Worm (Caenorhabditis elegans) whole organism, young adult: ENCODE measurements around the gene C35A5.5.

ENCODE experiments used
- B0261.1 ChIP-seq: sonication (generic microtip); optimal IDR thresholded peaks from 2 replicates; lab custom pipeline; 2016; ENCODE audit warnings: mild to moderate bottlenecking, missing genetic modification characterization, moderate library complexity, missing compliant biosample characterization
- B0336.3 ChIP-seq: fragments of 200-800 bp; sonication (Bioruptor generic); IDR thresholded peaks from 2 replicates; pipeline ENCODE4 v1.3.6; 2022; ENCODE audit warnings: missing genetic modification characterization, missing compliant biosample characterization
- C06A6.2 ChIP-seq: fragments of 200-800 bp; sonication (Bioruptor generic); conservative IDR thresholded peaks from 2 replicates; pipeline ENCODE4 v1.3.6; 2022; ENCODE audit warnings: missing genetic modification characterization, missing compliant biosample characterization
- F39B2.1 ChIP-seq: fragments of 200-800 bp; sonication (Bioruptor generic); IDR thresholded peaks from 2 replicates; pipeline ENCODE4 v1.3.6; 2022; ENCODE audit warnings: missing genetic modification reagents, missing genetic modification characterization, missing compliant biosample characterization
- F52B5.7 ChIP-seq: sonication (generic microtip); optimal IDR thresholded peaks from 2 replicates; lab custom pipeline; 2016; ENCODE audit warnings: mild to moderate bottlenecking, missing genetic modification characterization, missing compliant biosample characterization
- F55B11.4 ChIP-seq: sonication (generic microtip); optimal IDR thresholded peaks from 2 replicates; lab custom pipeline; 2016; ENCODE audit warnings: missing compliant biosample characterization, missing genetic modification characterization, borderline replicate concordance; ENCODE audit not compliant: insufficient read depth
- F57A8.1 ChIP-seq: fragments of 200-800 bp; sonication (Bioruptor generic); optimal IDR thresholded peaks from 2 replicates; lab custom pipeline; 2018; ENCODE audit warnings: mild to moderate bottlenecking, missing genetic modification characterization, moderate library complexity, missing compliant biosample characterization
- F57C9.4 ChIP-seq: sonication (generic microtip); optimal IDR thresholded peaks from 2 replicates; lab custom pipeline; 2017; ENCODE audit warnings: mild to moderate bottlenecking, missing genetic modification characterization, missing compliant biosample characterization
- K11D2.4 ChIP-seq: fragments of 200-800 bp; sonication (Bioruptor generic); IDR thresholded peaks from 2 replicates; pipeline ENCODE4 v1.3.6; 2022; ENCODE audit warnings: missing genetic modification reagents, missing genetic modification characterization, missing compliant biosample characterization
- Y53F4B.3 ChIP-seq: fragments of 200-800 bp; sonication (Bioruptor generic); IDR thresholded peaks from 2 replicates; pipeline ENCODE4 v1.3.6; 2022; ENCODE audit warnings: missing genetic modification reagents, missing genetic modification characterization, missing compliant biosample characterization
- Y53G8AR.9 ChIP-seq: fragments of 200-800 bp; sonication (Bioruptor generic); conservative IDR thresholded peaks from 2 replicates; pipeline ENCODE4 v1.3.6; 2022; ENCODE audit warnings: missing genetic modification reagents, missing genetic modification characterization, missing compliant biosample characterization
- Y95B8A.8 ChIP-seq: fragments of 200-800 bp; sonication (Bioruptor generic); IDR thresholded peaks from 2 replicates; pipeline ENCODE4 v1.3.6; 2022; ENCODE audit warnings: missing genetic modification reagents, missing genetic modification characterization, missing compliant biosample characterization
- ZK185.1 ChIP-seq: sonication (generic microtip); optimal IDR thresholded peaks from 2 replicates; lab custom pipeline; 2016; ENCODE audit warnings: mild to moderate bottlenecking, missing genetic modification characterization, missing compliant biosample characterization; ENCODE audit not compliant: poor library complexity, severe bottlenecking
- atf-7 ChIP-seq: sonication (generic microtip); optimal IDR thresholded peaks from 2 replicates; lab custom pipeline; 2017; ENCODE audit warnings: mild to moderate bottlenecking, missing genetic modification characterization, missing compliant biosample characterization
- attf-6 ChIP-seq: fragments of 200-800 bp; sonication (Bioruptor generic); IDR thresholded peaks from 2 replicates; pipeline ENCODE4 v1.3.6; 2022; ENCODE audit warnings: missing genetic modification reagents, missing genetic modification characterization, missing compliant biosample characterization
- bed-1 ChIP-seq: fragments of 200-800 bp; sonication (Bioruptor generic); IDR thresholded peaks from 2 replicates; pipeline ENCODE4 v1.3.6; 2022; ENCODE audit warnings: missing genetic modification reagents, missing genetic modification characterization, missing compliant biosample characterization
- cebp-1 ChIP-seq, 2 experiments: fragments of 200-800 bp in 1 of 2; sonication (Bioruptor generic) in 1 of 2; sonication (generic microtip) in 1 of 2; IDR thresholded peaks in 1 of 2; optimal IDR thresholded peaks in 1 of 2; 2 replicates each; pipeline versions ENCODE4 v1.3.6 to Lab custom; 2017 to 2022; ENCODE audit warnings: missing compliant biosample characterization in 2 of 2, missing genetic modification characterization in 2 of 2, mild to moderate bottlenecking in 1 of 2, missing genetic modification reagents in 1 of 2, moderate library complexity in 1 of 2
- ceh-79 ChIP-seq: sonication (generic microtip); optimal IDR thresholded peaks from 2 replicates; lab custom pipeline; 2017; ENCODE audit warnings: mild to moderate bottlenecking, missing genetic modification characterization, missing compliant biosample characterization
- ceh-91 ChIP-seq: fragments of 200-800 bp; sonication (Bioruptor generic); IDR thresholded peaks from 2 replicates; pipeline ENCODE4 v1.3.6; 2022; ENCODE audit warnings: missing genetic modification reagents, missing genetic modification characterization, missing compliant biosample characterization
- dpl-1 ChIP-seq: fragments of 150-350 bp; optimal IDR thresholded peaks from 2 replicates; lab custom pipeline; 2014; ENCODE audit warnings: missing biosample characterization, missing genetic modification reagents, missing genetic modification characterization
- egl-44 ChIP-seq: fragments of 200-800 bp; sonication (Bioruptor generic); IDR thresholded peaks from 2 replicates; pipeline ENCODE4 v1.3.6; 2022; ENCODE audit warnings: missing genetic modification reagents, missing genetic modification characterization, missing compliant biosample characterization
- ekl-4 ChIP-seq: fragments of 200-800 bp; sonication (Bioruptor generic); IDR thresholded peaks from 2 replicates; pipeline ENCODE4 v1.3.6; 2022; ENCODE audit warnings: missing genetic modification reagents, missing genetic modification characterization, missing compliant biosample characterization
- ets-4 ChIP-seq: fragments of 200-800 bp; sonication (Bioruptor generic); optimal IDR thresholded peaks from 2 replicates; lab custom pipeline; 2018; ENCODE audit warnings: mild to moderate bottlenecking, missing genetic modification characterization, missing compliant biosample characterization
- fkh-3 ChIP-seq: sonication (generic microtip); optimal IDR thresholded peaks from 2 replicates; lab custom pipeline; 2016; ENCODE audit warnings: mild to moderate bottlenecking, missing genetic modification characterization, missing compliant biosample characterization
- hmg-20 ChIP-seq: fragments of 200-800 bp; sonication (Bioruptor generic); IDR thresholded peaks from 2 replicates; pipeline ENCODE4 v1.3.6; 2022; ENCODE audit warnings: missing genetic modification reagents, missing genetic modification characterization, missing compliant biosample characterization
- lsl-1 ChIP-seq: fragments of 200-800 bp; sonication (Bioruptor generic); optimal IDR thresholded peaks from 2 replicates; lab custom pipeline; 2018; ENCODE audit warnings: mild to moderate bottlenecking, missing genetic modification characterization, moderate library complexity, missing compliant biosample characterization
- mcd-1 ChIP-seq: fragments of 200-800 bp; sonication (Bioruptor generic); IDR thresholded peaks from 2 replicates; pipeline ENCODE4 v1.3.6; 2022; ENCODE audit warnings: missing genetic modification reagents, missing genetic modification characterization, missing compliant biosample characterization
- mes-4 ChIP-seq: sonication (generic microtip); optimal IDR thresholded peaks from 2 replicates; lab custom pipeline; 2016; ENCODE audit warnings: missing genotype, missing genetic modification characterization, missing compliant biosample characterization
- nfyb-1 ChIP-seq: fragments of 200-800 bp; sonication (Bioruptor generic); IDR thresholded peaks from 2 replicates; pipeline ENCODE4 v1.3.6; 2022; ENCODE audit warnings: missing genetic modification reagents, missing genetic modification characterization, missing compliant biosample characterization
- rcor-1 ChIP-seq: fragments of 200-800 bp; sonication (Bioruptor generic); IDR thresholded peaks from 2 replicates; pipeline ENCODE4 v1.3.6; 2022; ENCODE audit warnings: missing genetic modification reagents, missing genetic modification characterization, missing compliant biosample characterization
- snpc-1.3 ChIP-seq: sonication (generic microtip); optimal IDR thresholded peaks from 2 replicates; lab custom pipeline; 2017; ENCODE audit warnings: missing genetic modification characterization, mild to moderate bottlenecking, missing compliant biosample characterization, antibody characterized with exemption, moderate library complexity, missing genotype, missing genetic modification reagents; ENCODE audit not compliant: insufficient read depth
- snpc-3.4 ChIP-seq: sonication (generic microtip); optimal IDR thresholded peaks from 2 replicates; lab custom pipeline; 2017; ENCODE audit warnings: missing genetic modification characterization, mild to moderate bottlenecking, missing compliant biosample characterization, antibody characterized with exemption, moderate library complexity, missing genotype, missing genetic modification reagents
- somi-1 ChIP-seq: fragments of 200-800 bp; sonication (Bioruptor generic); optimal IDR thresholded peaks from 2 replicates; lab custom pipeline; 2018; ENCODE audit warnings: mild to moderate bottlenecking, missing genetic modification characterization, missing compliant biosample characterization
- sptf-2 ChIP-seq: fragments of 200-800 bp; sonication (Bioruptor generic); optimal IDR thresholded peaks from 2 replicates; lab custom pipeline; 2018; ENCODE audit warnings: mild to moderate bottlenecking, missing genetic modification characterization, missing compliant biosample characterization
- zfh-2 ChIP-seq: fragments of 200-800 bp; sonication (Bioruptor generic); conservative IDR thresholded peaks from 2 replicates; pipeline ENCODE4 v1.3.6; 2022; ENCODE audit warnings: missing genetic modification reagents, missing genetic modification characterization, missing compliant biosample characterization
- zim-3 ChIP-seq: sonication (generic microtip); optimal IDR thresholded peaks from 2 replicates; lab custom pipeline; 2017; ENCODE audit warnings: mild to moderate bottlenecking, missing genetic modification characterization, moderate library complexity, missing compliant biosample characterization
- ztf-3 ChIP-seq: fragments of 200-800 bp; sonication (Bioruptor generic); optimal IDR thresholded peaks from 2 replicates; lab custom pipeline; 2018; ENCODE audit warnings: mild to moderate bottlenecking, missing genetic modification characterization, missing compliant biosample characterization
- ztf-6 ChIP-seq: fragments of 200-800 bp; sonication (Bioruptor generic); IDR thresholded peaks from 2 replicates; pipeline ENCODE4 v1.3.6; 2022; ENCODE audit warnings: missing genetic modification reagents, missing genetic modification characterization, missing compliant biosample characterization

Gene C35A5.5

ce11 chrV:10546749-10547148 is 41.1 kb downstream of the C35A5.5 start, which contains the start of gene F25D1.5:
TSS of gene F25D1.5 (minus strand) at chrV:10546783.
- TF ChIP-seq zfh-2 (GFP tag; lab: Robert Waterston, UW), result no peak
- no peak for TF ChIP-seq zim-3 (tag; lab: Kevin White, UChicago)
- TF ChIP-seq C06A6.2 (GFP tag; lab: Robert Waterston, UW), result no peak
- no peak for TF ChIP-seq B0261.1
- TF ChIP-seq ceh-91 (GFP tag; lab: Robert Waterston, UW), result no peak
- TF ChIP-seq Y53G8AR.9 (GFP tag; lab: Robert Waterston, UW), result no peak
- no peak for TF ChIP-seq attf-6
- TF ChIP-seq bed-1 (GFP tag; lab: Robert Waterston, UW), result no peak
- TF ChIP-seq Y95B8A.8 (GFP tag; lab: Robert Waterston, UW), result no peak
- no peak for TF ChIP-seq F57A8.1
- no peak for TF ChIP-seq lsl-1 (GFP tag; lab: Kevin White, UChicago)
- no peak for TF ChIP-seq sptf-2 (GFP tag; lab: Kevin White, UChicago)
- no peak for TF ChIP-seq ZK185.1
- TF ChIP-seq F52B5.7, result no peak

ce11 chrV:10548981-10549380 is 43.3 kb downstream of the C35A5.5 start, which contains the start of gene srd-34:
TSS of gene srd-34 (minus strand) at chrV:10549081.
- no peak for TF ChIP-seq mes-4 (tag; lab: Kevin White, UChicago)
- TF ChIP-seq ets-4 (GFP tag; lab: Kevin White, UChicago), result no peak
- TF ChIP-seq ztf-6, result no peak
- no peak for TF ChIP-seq somi-1 (GFP tag; lab: Kevin White, UChicago)
- no peak for TF ChIP-seq cebp-1 (GFP tag; IDR thresholded peaks at IDR 0.05; lab: Robert Waterston, UW)
- no peak for TF ChIP-seq cebp-1 (tag; optimal IDR thresholded peaks at IDR 0.05; lab: Kevin White, UChicago)
- TF ChIP-seq fkh-3 (tag; lab: Kevin White, UChicago), result no peak

ce11 chrV:10549717-10550116 is 44.1 kb downstream of the C35A5.5 start, which contains the start of gene F32G8.2:
TSS of gene F32G8.2 (plus strand) at chrV:10550017.
- TF ChIP-seq atf-7 (no peak), ztf-3 (GFP tag; lab: Kevin White, UChicago) (no peak), ceh-79 (no peak), mcd-1 (GFP tag; lab: Robert Waterston, UW) (no peak), F55B11.4 (tag; lab: Kevin White, UChicago) (no peak), K11D2.4 (GFP tag; lab: Robert Waterston, UW) (no peak), dpl-1 (GFP tag; lab: Kevin White, UChicago) (no peak), lsl-1 (GFP tag; lab: Kevin White, UChicago) (no peak), ekl-4 (GFP tag; lab: Robert Waterston, UW) (no peak), hmg-20 (GFP tag; lab: Robert Waterston, UW) (no peak), snpc-3.4 (no peak), rcor-1 (no peak), mes-4 (tag; lab: Kevin White, UChicago) (no peak), Y53F4B.3 (GFP tag; lab: Robert Waterston, UW) (no peak), B0336.3 (GFP tag; lab: Robert Waterston, UW) (no peak), F39B2.1 (GFP tag; lab: Robert Waterston, UW) (no peak), egl-44 (GFP tag; lab: Robert Waterston, UW) (no peak), snpc-1.3 (tag; lab: Kevin White, UChicago) (no peak), nfyb-1 (GFP tag; lab: Robert Waterston, UW) (no peak), F57C9.4 (tag; lab: Kevin White, UChicago) (no peak)
- TF ChIP-seq, all 124 proteins: peak for 0
